Fruit fly (Drosophila melanogaster): ENCODE results near the gene CG42238.

Gene CG42238

DNA sequence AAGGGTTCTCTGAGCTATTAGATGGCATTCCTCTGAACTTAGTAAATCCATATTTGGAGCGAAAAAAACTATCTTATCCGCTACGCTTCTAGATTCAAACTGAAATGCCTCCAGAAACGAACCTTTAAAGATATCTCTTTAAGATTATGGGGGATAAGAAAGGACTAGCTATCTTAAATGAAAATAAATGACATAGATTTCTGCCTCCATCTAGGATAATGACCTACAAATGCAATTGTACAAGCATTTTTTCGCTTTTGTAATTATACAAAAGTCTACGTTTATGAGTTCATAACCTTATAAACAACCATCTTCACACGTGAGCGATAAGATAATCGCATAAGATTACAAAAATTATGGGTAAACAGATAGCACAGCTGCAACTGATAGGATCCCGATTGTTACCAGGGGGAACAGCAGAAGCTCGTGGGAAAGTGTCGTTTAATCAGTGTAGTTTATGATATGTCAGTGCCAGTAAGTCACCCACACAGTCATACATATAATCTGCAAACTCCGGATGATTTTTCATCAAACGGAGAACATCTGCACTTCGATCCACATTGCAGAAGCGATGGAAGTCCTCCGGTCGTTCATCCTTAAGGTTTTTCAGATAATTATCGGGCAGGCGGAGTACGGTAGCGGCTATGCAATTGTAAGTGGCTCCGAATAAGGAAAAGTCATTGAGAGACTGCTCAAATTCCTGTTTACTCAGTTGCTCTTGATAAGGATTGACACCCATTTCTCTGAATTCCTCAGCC, 30.7 kb upstream of the CG42238 start, which contains the start of gene CG33511:
Gene CG33511, minus strand, starts transcription at position 51 of the 758 bp plus-strand sequence.
- TF ChIP-seq Dfd (GFP tag; optimal IDR thresholded peaks at IDR 0.05) (no peak), HLH106 (tag; optimal IDR thresholded peaks at IDR 0.05) (no peak), Hr78 (GFP tag; optimal IDR thresholded peaks at IDR 0.05) (no peak), Dif (GFP tag; optimal IDR thresholded peaks at IDR 0.05; ENCODE audit: partially characterized antibody) (no peak), dl (GFP tag; optimal IDR thresholded peaks at IDR 0.05; ENCODE audit: insufficient read depth in 1 of 2, partially characterized antibody in 2 of 2) (no peak), dsf (GFP tag; optimal IDR thresholded peaks at IDR 0.05; ENCODE audit: borderline replicate concordance) (no peak)

DNA sequence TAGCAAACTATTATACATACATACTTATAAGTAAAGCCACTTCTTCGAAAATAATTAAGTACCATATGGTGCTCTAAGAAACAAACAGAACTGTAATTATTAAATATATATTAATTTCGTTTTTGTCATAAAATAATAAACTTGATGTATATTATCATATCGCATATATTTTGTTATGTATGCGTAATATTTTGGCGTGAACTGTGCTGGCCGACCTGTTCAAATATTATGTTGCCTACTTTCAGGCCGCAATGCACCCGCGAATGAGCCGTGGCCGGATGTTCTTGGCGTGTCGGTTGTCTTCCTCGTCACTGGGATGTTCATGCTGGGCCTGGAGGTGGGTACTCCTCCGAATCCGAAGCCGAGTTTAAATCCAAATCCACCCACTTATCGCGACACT, 25.9 kb upstream of the CG42238 start:
- TF ChIP-seq sv (GFP tag; optimal IDR thresholded peaks at IDR 0.05) (no peak), rgr (GFP tag; optimal IDR thresholded peaks at IDR 0.05) (no peak)

DNA sequence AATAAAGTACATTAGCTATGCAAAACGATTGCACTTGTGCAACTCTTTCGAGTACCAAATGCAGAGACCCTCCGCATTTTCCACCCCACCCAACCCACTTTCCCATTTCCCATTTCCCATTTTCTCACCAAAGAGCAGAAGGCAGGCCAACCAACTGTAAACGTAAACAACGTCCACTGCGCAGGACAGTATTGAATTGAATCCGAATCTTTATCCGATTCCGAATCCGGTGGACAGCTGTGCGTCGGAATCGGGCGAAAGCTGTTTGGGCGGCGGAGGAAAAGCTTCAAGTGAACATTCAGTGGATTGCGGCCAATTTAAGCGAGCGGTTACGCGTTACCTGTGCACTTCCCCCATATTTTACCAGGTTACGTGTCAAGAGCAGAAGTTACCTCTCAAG, 23.1 kb upstream of the CG42238 start, which contains the start of gene tadr:
Gene tadr, plus strand, starts transcription at position 301 of the 400 bp plus-strand sequence.
- TF ChIP-seq Vsx2 (GFP tag; optimal IDR thresholded peaks at IDR 0.05; ENCODE audit: partially characterized antibody): peak; percentile 16
- no peak for TF ChIP-seq usp (GFP tag; optimal IDR thresholded peaks at IDR 0.05)

DNA sequence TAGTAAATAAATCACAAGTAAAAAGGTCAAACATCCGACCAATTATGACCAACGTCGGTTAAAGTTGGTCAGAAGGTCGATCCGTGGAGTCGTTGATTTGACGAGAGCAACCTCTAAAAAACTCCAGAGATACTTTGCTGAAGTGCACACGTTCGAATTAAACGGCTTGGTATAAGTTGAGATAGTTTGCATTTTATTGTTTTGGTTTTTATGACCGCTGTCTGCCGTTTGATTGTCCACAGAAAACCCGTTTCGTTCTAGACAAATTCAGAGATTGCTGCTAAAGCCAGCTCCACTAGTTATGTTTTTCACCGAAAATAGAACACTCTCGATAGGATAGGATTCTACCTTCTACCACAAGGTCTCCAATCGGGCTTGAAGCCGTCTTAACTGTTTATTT, 21.9 kb upstream of the CG42238 start:
- TF ChIP-seq Hr83 (GFP tag; optimal IDR thresholded peaks at IDR 0.05; ENCODE audit: poor library complexity, severe bottlenecking) (no peak), dl (GFP tag; optimal IDR thresholded peaks at IDR 0.05; ENCODE audit: insufficient read depth in 1 of 2, partially characterized antibody in 2 of 2) (no peak), Myc (optimal IDR thresholded peaks at IDR 0.05) (no peak), psq (GFP tag; optimal IDR thresholded peaks at IDR 0.05) (no peak), rgr (GFP tag; optimal IDR thresholded peaks at IDR 0.05) (no peak), CG9705 (GFP tag; optimal IDR thresholded peaks at IDR 0.05) (no peak), HLH106 (tag; optimal IDR thresholded peaks at IDR 0.05) (no peak), dmrt93B (GFP tag; optimal IDR thresholded peaks at IDR 0.05) (no peak), woc (GFP tag; optimal IDR thresholded peaks at IDR 0.05) (no peak), CG32264 (GFP tag; optimal IDR thresholded peaks at IDR 0.05) (no peak), foxo (GFP tag; optimal IDR thresholded peaks at IDR 0.05) (no peak), Rel (GFP tag; optimal IDR thresholded peaks at IDR 0.05) (no peak), Rel (tag; optimal IDR thresholded peaks at IDR 0.05) (no peak), sv (GFP tag; optimal IDR thresholded peaks at IDR 0.05) (no peak)

DNA sequence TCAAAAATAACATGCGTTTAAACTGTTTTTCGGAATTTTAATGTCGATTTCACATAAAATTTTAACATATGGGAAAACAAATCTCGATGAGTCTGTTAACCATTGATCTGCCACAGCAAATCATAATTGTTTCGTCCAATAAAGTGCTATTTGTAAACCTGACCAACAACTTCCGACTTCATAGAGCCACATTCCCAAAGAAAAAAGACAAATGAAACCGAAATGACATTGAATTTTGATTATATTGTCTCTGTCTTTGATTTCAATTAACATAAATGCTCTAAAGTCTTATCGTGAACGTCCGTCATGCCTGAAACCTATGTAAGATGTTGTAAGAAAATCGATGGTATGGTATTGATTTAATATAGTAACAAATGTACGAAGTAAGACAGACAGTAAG, 21.3 kb upstream of the CG42238 start:
- TF ChIP-seq h (GFP tag; optimal IDR thresholded peaks at IDR 0.05) (no peak), brk (GFP tag; optimal IDR thresholded peaks at IDR 0.05) (no peak), Hr83 (GFP tag; optimal IDR thresholded peaks at IDR 0.05; ENCODE audit: poor library complexity, severe bottlenecking) (no peak), br (GFP tag; optimal IDR thresholded peaks at IDR 0.05) (no peak)

DNA sequence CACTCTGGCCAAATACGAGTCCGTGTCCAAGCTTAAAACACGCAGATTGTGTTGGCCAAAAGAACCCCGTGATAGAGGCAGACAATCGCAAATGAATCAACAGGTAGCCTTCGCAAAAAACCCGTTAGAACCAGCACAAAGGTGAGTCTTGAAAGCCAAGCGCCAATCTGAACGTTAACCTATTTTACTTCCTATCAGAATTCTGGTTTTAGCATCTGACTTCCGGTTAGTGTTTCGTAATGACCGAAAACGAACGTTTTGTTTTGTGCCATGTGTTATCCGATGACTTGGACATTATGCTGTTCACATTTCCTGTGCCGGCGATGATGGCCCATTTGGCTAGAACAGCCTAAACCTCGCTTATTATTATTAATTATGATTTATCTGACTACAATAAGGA, 20.4 kb upstream of the CG42238 start:
- TF ChIP-seq GATAd (GFP tag; optimal IDR thresholded peaks at IDR 0.05): no peak
- TF ChIP-seq HLH106 (tag; optimal IDR thresholded peaks at IDR 0.05): no peak
- no peak for TF ChIP-seq h (GFP tag; optimal IDR thresholded peaks at IDR 0.05)
- no peak for TF ChIP-seq woc (GFP tag; optimal IDR thresholded peaks at IDR 0.05)
- TF ChIP-seq pan (optimal IDR thresholded peaks at IDR 0.05): no peak
- no peak for TF ChIP-seq sv (GFP tag; optimal IDR thresholded peaks at IDR 0.05)
- TF ChIP-seq Abd-B (GFP tag; optimal IDR thresholded peaks at IDR 0.05): no peak
- no peak for TF ChIP-seq Sp1 (GFP tag; optimal IDR thresholded peaks at IDR 0.05)
- TF ChIP-seq psq (GFP tag; optimal IDR thresholded peaks at IDR 0.05): no peak
- no peak for TF ChIP-seq dsf (GFP tag; optimal IDR thresholded peaks at IDR 0.05; ENCODE audit: borderline replicate concordance)
- no peak for TF ChIP-seq N (GFP tag; optimal IDR thresholded peaks at IDR 0.05)
- no peak for TF ChIP-seq dmrt93B (GFP tag; optimal IDR thresholded peaks at IDR 0.05)
- TF ChIP-seq Myc (optimal IDR thresholded peaks at IDR 0.05): no peak
- no peak for TF ChIP-seq Vsx2 (GFP tag; optimal IDR thresholded peaks at IDR 0.05; ENCODE audit: partially characterized antibody)
- no peak for TF ChIP-seq Hnf4 (GFP tag; optimal IDR thresholded peaks at IDR 0.05)
- TF ChIP-seq rgr (GFP tag; optimal IDR thresholded peaks at IDR 0.05): no peak
- no peak for TF ChIP-seq br (GFP tag; optimal IDR thresholded peaks at IDR 0.05)
- TF ChIP-seq Rel (GFP tag; optimal IDR thresholded peaks at IDR 0.05): no peak
- no peak for TF ChIP-seq Rel (tag; optimal IDR thresholded peaks at IDR 0.05)
- TF ChIP-seq Hr83 (GFP tag; optimal IDR thresholded peaks at IDR 0.05; ENCODE audit: poor library complexity, severe bottlenecking): no peak
